Worm (Caenorhabditis elegans): ENCODE measurements around the gene F57H12.6.
"Not testable (repeated sequence)": the region's sequence is repeated elsewhere in the genome, so short reads cannot be mapped to it uniquely, and the experiment has no call there.

- TF ChIP-seq lin-15B (tag; optimal IDR thresholded peaks at IDR 0.05); lin-39 (tag; optimal IDR thresholded peaks at IDR 0.05); zag-1 (tag; optimal IDR thresholded peaks at IDR 0.05); unc-39 (tag; optimal IDR thresholded peaks at IDR 0.05); nhr-76 (tag; optimal IDR thresholded peaks at IDR 0.05); nhr-11 (tag; optimal IDR thresholded peaks at IDR 0.05); fkh-10 (GFP tag; optimal IDR thresholded peaks at IDR 0.05); nhr-23 (tag; optimal IDR thresholded peaks at IDR 0.05); ama-1 (optimal IDR thresholded peaks at IDR 0.05); nhr-28 (tag; optimal IDR thresholded peaks at IDR 0.05); nhr-25 (tag; optimal IDR thresholded peaks at IDR 0.05); aly-2 (tag; optimal IDR thresholded peaks at IDR 0.05): not testable (repeated sequence)
- peak; percentile 13 for TF ChIP-seq hmg-11 (tag; optimal IDR thresholded peaks at IDR 0.05)
- TF ChIP-seq elt-2 (tag; optimal IDR thresholded peaks at IDR 0.05) = peak; percentile 26
Measured at ce11 chrIV:7948290-7948689, 27.8 kb downstream of the F57H12.6 start, which contains the start of gene mcm-3AP.

Data from whole organism, L3 larva.